Worm (Caenorhabditis elegans) whole organism, L2 larva: ENCODE measurements around the gene ZK938.11.

ENCODE experiments used
- F13H6.1 ChIP-seq: sonication (generic microtip); optimal IDR thresholded peaks from 2 replicates; lab custom pipeline; 2016; ENCODE audit warnings: missing genetic modification characterization, missing compliant biosample characterization
- R02D3.7 ChIP-seq: fragments of 150-350 bp; optimal IDR thresholded peaks from 2 replicates; lab custom pipeline; 2014; ENCODE audit warnings: missing biosample characterization, missing genetic modification characterization
- Y55F3AM.14 ChIP-seq: fragments of 200-800 bp; sonication (Bioruptor generic); optimal IDR thresholded peaks from 2 replicates; lab custom pipeline; 2018; ENCODE audit warnings: mild to moderate bottlenecking, missing genetic modification characterization, missing compliant biosample characterization
- ZK546.5 ChIP-seq: sonication (generic microtip); optimal IDR thresholded peaks from 2 replicates; lab custom pipeline; 2017; ENCODE audit warnings: missing biosample characterization, missing genetic modification characterization
- alr-1 ChIP-seq: fragments of 150-350 bp; optimal IDR thresholded peaks from 2 replicates; lab custom pipeline; 2014; ENCODE audit warnings: missing biosample characterization, missing genetic modification characterization
- aly-2 ChIP-seq: fragments of 150-350 bp; optimal IDR thresholded peaks from 2 replicates; lab custom pipeline; 2014; ENCODE audit warnings: missing biosample characterization, missing genetic modification characterization
- ama-1 ChIP-seq: fragments of 150-350 bp; optimal IDR thresholded peaks from 2 replicates; lab custom pipeline; 2018; ENCODE audit warnings: inconsistent platforms
- ceh-82 ChIP-seq: fragments of 150-350 bp; optimal IDR thresholded peaks from 2 replicates; lab custom pipeline; 2014; ENCODE audit warnings: missing biosample characterization, missing genetic modification characterization
- dmd-4 ChIP-seq: sonication (generic microtip); optimal IDR thresholded peaks from 2 replicates; lab custom pipeline; 2017; ENCODE audit warnings: missing biosample characterization, missing genetic modification characterization
- egl-27 ChIP-seq: sonication (generic microtip); optimal IDR thresholded peaks from 3 replicates; lab custom pipeline; 2017; ENCODE audit warnings: missing biosample characterization, missing genetic modification reagents, missing genetic modification characterization
- elt-1 ChIP-seq: fragments of 150-350 bp; optimal IDR thresholded peaks from 2 replicates; lab custom pipeline; 2014; ENCODE audit warnings: missing biosample characterization, missing genetic modification characterization
- fos-1 ChIP-seq: fragments of 150-350 bp; optimal IDR thresholded peaks from 2 replicates; lab custom pipeline; 2014; ENCODE audit warnings: missing biosample characterization, missing genetic modification characterization
- lin-11 ChIP-seq: fragments of 150-350 bp; sonication (generic microtip); optimal IDR thresholded peaks from 2 replicates; lab custom pipeline; 2014; ENCODE audit warnings: missing biosample characterization, missing genetic modification characterization, inconsistent platforms, mixed read lengths
- lsy-2 ChIP-seq, 2 experiments: fragments of 150-350 bp in 1 of 2; sonication (generic microtip) in 1 of 2; optimal IDR thresholded peaks; 2 replicates each; lab custom pipeline; 2014 to 2017; ENCODE audit warnings: missing biosample characterization in 2 of 2, missing genetic modification characterization in 2 of 2
- mab-5 ChIP-seq: fragments of 150-350 bp; optimal IDR thresholded peaks from 2 replicates; lab custom pipeline; 2014; ENCODE audit warnings: missing biosample characterization, missing genetic modification characterization
- mbf-1 ChIP-seq: sonication (generic microtip); optimal IDR thresholded peaks from 2 replicates; lab custom pipeline; 2017; ENCODE audit warnings: missing biosample characterization, missing genetic modification characterization
- mdl-1 ChIP-seq, 2 experiments: fragments of 150-350 bp in 1 of 2; sonication (generic microtip) in 1 of 2; optimal IDR thresholded peaks; 2 replicates each; lab custom pipeline; 2017; ENCODE audit warnings: missing biosample characterization in 2 of 2, missing genetic modification characterization in 2 of 2
- nhr-10 ChIP-seq: sonication (generic microtip); optimal IDR thresholded peaks from 2 replicates; lab custom pipeline; 2017; ENCODE audit warnings: missing biosample characterization, missing genetic modification characterization
- nhr-12 ChIP-seq: fragments of 150-350 bp; optimal IDR thresholded peaks from 2 replicates; lab custom pipeline; 2014; ENCODE audit warnings: missing biosample characterization, missing genetic modification characterization
- nhr-129 ChIP-seq: fragments of 150-350 bp; optimal IDR thresholded peaks from 2 replicates; lab custom pipeline; 2014; ENCODE audit warnings: missing biosample characterization, missing genetic modification characterization
- nhr-23 ChIP-seq: fragments of 150-350 bp; optimal IDR thresholded peaks from 2 replicates; lab custom pipeline; 2014; ENCODE audit warnings: missing biosample characterization, missing genetic modification reagents, missing genetic modification characterization
- nhr-25 ChIP-seq: fragments of 150-350 bp; sonication (generic microtip); optimal IDR thresholded peaks from 3 replicates; lab custom pipeline; 2014; ENCODE audit warnings: missing biosample characterization, missing genetic modification characterization
- nhr-6 ChIP-seq: fragments of 150-350 bp; optimal IDR thresholded peaks from 2 replicates; lab custom pipeline; 2014; ENCODE audit warnings: missing biosample characterization, missing genetic modification characterization
- sem-4 ChIP-seq: fragments of 150-350 bp; optimal IDR thresholded peaks from 2 replicates; lab custom pipeline; 2014; ENCODE audit warnings: missing biosample characterization, missing genetic modification reagents, missing genetic modification characterization
- skn-1 ChIP-seq: sonication (generic microtip); optimal IDR thresholded peaks from 2 replicates; lab custom pipeline; 2017; ENCODE audit warnings: missing biosample characterization, missing genetic modification characterization
- sma-3 ChIP-seq: sonication (generic microtip); optimal IDR thresholded peaks from 2 replicates; lab custom pipeline; 2016; ENCODE audit warnings: missing genetic modification reagents, missing genetic modification characterization, missing compliant biosample characterization
- sma-9 ChIP-seq, 2 experiments: fragments of 150-350 bp in 1 of 2; sonication (generic microtip) in 1 of 2; optimal IDR thresholded peaks; 2 replicates each; lab custom pipeline; 2014 to 2016; ENCODE audit warnings: missing genetic modification characterization in 2 of 2, mild to moderate bottlenecking in 1 of 2, missing biosample characterization in 1 of 2, missing compliant biosample characterization in 1 of 2, missing genetic modification reagents in 1 of 2, moderate library complexity in 1 of 2
- snpc-4 ChIP-seq: fragments of 150-350 bp; optimal IDR thresholded peaks from 2 replicates; lab custom pipeline; 2014; ENCODE audit warnings: missing biosample characterization, missing genetic modification characterization
- unc-55 ChIP-seq: fragments of 150-350 bp; sonication (generic microtip); optimal IDR thresholded peaks from 3 replicates; lab custom pipeline; 2014; ENCODE audit warnings: missing biosample characterization, missing genetic modification reagents, missing genetic modification characterization
- unc-62 ChIP-seq: fragments of 150-350 bp; optimal IDR thresholded peaks from 2 replicates; lab custom pipeline; 2014; ENCODE audit warnings: missing biosample characterization, missing genetic modification reagents, missing genetic modification characterization
- zag-1 ChIP-seq: fragments of 150-350 bp; optimal IDR thresholded peaks from 2 replicates; lab custom pipeline; 2014; ENCODE audit warnings: missing biosample characterization, missing genetic modification characterization
- ztf-11 ChIP-seq: sonication (generic microtip); optimal IDR thresholded peaks from 2 replicates; lab custom pipeline; 2017; ENCODE audit warnings: missing biosample characterization, missing genetic modification characterization
- ztf-4 ChIP-seq: fragments of 150-350 bp; optimal IDR thresholded peaks from 2 replicates; lab custom pipeline; 2014; ENCODE audit warnings: missing biosample characterization, missing genetic modification characterization

Gene ZK938.11

ce11 chrII:9879815-9880214, 39.6 kb upstream of the ZK938.11 start:
- TF ChIP-seq F13H6.1 (no peak), dmd-4 (tag; lab: Kevin White, UChicago) (no peak), nhr-25 (no peak)
- TF ChIP-seq, all 48 proteins: peak for 0

- TF ChIP-seq sem-4 (tag; lab: Kevin White, UChicago): no peak
Measured at ce11 chrII:9874508-9875229, 34.5 kb upstream of the ZK938.11 start, which contains the start of the genes chil-2 and ctsa-3.2. chil-2 (minus strand) TSS chrII:9874608. ctsa-3.2 (plus strand) TSS chrII:9875179.

- no peak for TF ChIP-seq ztf-4 (tag; lab: Kevin White, UChicago)
- TF ChIP-seq zag-1 (tag; lab: Kevin White, UChicago): no peak
- TF ChIP-seq F13H6.1: no peak
- no peak for TF ChIP-seq alr-1 (tag; lab: Kevin White, UChicago)
- no peak for TF ChIP-seq sma-9 (GFP tag; optimal IDR thresholded peaks at IDR 0.05; lab: Kevin White, UChicago)
- TF ChIP-seq sma-9 (tag; optimal IDR thresholded peaks at IDR 0.05; lab: Kevin White, UChicago): no peak
- no peak for TF ChIP-seq ceh-82 (tag; lab: Kevin White, UChicago)
- no peak for TF ChIP-seq nhr-6 (tag; lab: Kevin White, UChicago)
- no peak for TF ChIP-seq unc-62 (GFP tag; lab: Kevin White, UChicago)
- TF ChIP-seq ztf-11: no peak
- no peak for TF ChIP-seq lsy-2 (tag; optimal IDR thresholded peaks at IDR 0.05; lab: Kevin White, UChicago)
- no peak for TF ChIP-seq ama-1 (lab: Kevin White, UChicago)
- TF ChIP-seq fos-1 (tag; lab: Kevin White, UChicago): no peak
Measured at ce11 chrII:9872961-9873360, 32.7 kb upstream of the ZK938.11 start, which contains the start of gene chil-8. chil-8 (minus strand) TSS chrII:9873061.

DNA sequence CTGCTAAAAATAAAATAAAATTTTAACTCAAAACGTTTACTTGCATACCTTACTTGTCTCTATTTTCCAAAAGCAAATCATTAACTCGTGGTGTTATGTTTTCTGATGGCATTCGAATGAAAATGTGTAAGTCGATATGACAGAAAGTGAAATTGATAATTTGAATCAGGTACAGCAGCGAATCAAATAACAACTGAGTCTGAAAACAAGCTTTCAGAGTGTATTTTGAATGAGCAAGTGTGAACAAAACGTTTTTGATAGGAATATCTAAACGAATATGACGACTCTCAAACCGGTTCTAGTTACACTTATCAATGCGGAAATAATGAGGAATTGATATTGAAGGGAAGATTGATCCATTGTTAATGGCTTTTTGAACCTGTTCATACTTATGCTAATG, 30.8 kb upstream of the ZK938.11 start, which contains the start of gene chil-7:
Gene chil-7, minus strand, starts transcription at position 112 of the 400 bp plus-strand sequence.
- TF ChIP-seq Y55F3AM.14 (GFP tag; lab: Kevin White, UChicago): no peak
- TF ChIP-seq egl-27: no peak
- no peak for TF ChIP-seq unc-55 (GFP tag; lab: Kevin White, UChicago)
- no peak for TF ChIP-seq mab-5 (tag; lab: Kevin White, UChicago)
- TF ChIP-seq sma-3 (GFP tag; lab: Kevin White, UChicago): no peak
- no peak for TF ChIP-seq zag-1 (tag; lab: Kevin White, UChicago)
- TF ChIP-seq ZK546.5 (tag; lab: Kevin White, UChicago): no peak
- no peak for TF ChIP-seq ceh-82 (tag; lab: Kevin White, UChicago)
- no peak for TF ChIP-seq nhr-10 (tag; lab: Kevin White, UChicago)
- no peak for TF ChIP-seq nhr-129
- TF ChIP-seq lin-11 (tag; lab: Kevin White, UChicago): no peak
- no peak for TF ChIP-seq ztf-11
- no peak for TF ChIP-seq nhr-6 (tag; lab: Kevin White, UChicago)
- no peak for TF ChIP-seq nhr-12 (tag; lab: Kevin White, UChicago)
- TF ChIP-seq sem-4 (tag; lab: Kevin White, UChicago): no peak
- no peak for TF ChIP-seq elt-1 (tag; lab: Kevin White, UChicago)
- no peak for TF ChIP-seq snpc-4 (tag; lab: Kevin White, UChicago)
- TF ChIP-seq nhr-25: no peak
- no peak for TF ChIP-seq sma-9 (GFP tag; optimal IDR thresholded peaks at IDR 0.05; lab: Kevin White, UChicago)
- no peak for TF ChIP-seq sma-9 (tag; optimal IDR thresholded peaks at IDR 0.05; lab: Kevin White, UChicago)
- TF ChIP-seq, all 48 proteins: peak for 0

ce11 chrII:9868698-9869097, 28.5 kb upstream of the ZK938.11 start, which contains the start of gene old-1:
old-1 (minus strand) TSS chrII:9868747.
- TF ChIP-seq ztf-11: no peak
- no peak for TF ChIP-seq mdl-1 (tag; optimal IDR thresholded peaks at IDR 0.05; lab: Kevin White, UChicago)
- TF ChIP-seq snpc-4 (tag; lab: Kevin White, UChicago): no peak

DNA sequence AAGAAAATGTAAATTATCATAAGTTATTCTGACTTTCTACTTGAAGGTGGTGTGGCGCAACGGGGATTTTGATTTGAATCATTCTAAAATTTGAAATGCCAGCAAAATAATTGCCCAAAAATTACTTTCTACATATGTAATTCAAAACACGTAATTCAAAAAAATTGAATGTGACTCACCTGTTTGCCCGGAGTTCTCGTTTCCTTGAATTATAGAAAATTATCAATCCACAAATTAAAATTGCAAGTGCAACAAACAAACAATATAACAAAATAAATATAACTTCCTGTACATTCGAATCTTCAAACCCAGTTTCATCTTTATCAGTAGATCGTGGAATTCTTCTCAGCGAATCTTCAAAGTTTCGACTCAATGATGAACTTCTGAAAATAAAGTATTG, 28.0 kb upstream of the ZK938.11 start:
- TF ChIP-seq nhr-129: no peak
- TF ChIP-seq nhr-6 (tag; lab: Kevin White, UChicago): no peak
- no peak for TF ChIP-seq mbf-1 (tag; lab: Kevin White, UChicago)
- no peak for TF ChIP-seq skn-1 (tag; lab: Kevin White, UChicago)
- TF ChIP-seq egl-27: no peak
- no peak for TF ChIP-seq aly-2
- no peak for TF ChIP-seq R02D3.7 (tag; lab: Kevin White, UChicago)
- no peak for TF ChIP-seq dmd-4 (tag; lab: Kevin White, UChicago)
- no peak for TF ChIP-seq nhr-25
- no peak for TF ChIP-seq nhr-23 (tag; lab: Kevin White, UChicago)
- TF ChIP-seq fos-1 (tag; lab: Kevin White, UChicago): no peak
- TF ChIP-seq F13H6.1: no peak
- TF ChIP-seq, all 48 proteins: peak for 0
